Fruit fly (Drosophila melanogaster) whole organism, embryonic: ENCODE measurements around the gene CG17134.
A peak's percentile ranks its signal among the peaks of the same experiment; 100 is the strongest.

Experiments
- Atf6 ChIP-seq: fragments of 200-800 bp; sonication (Bioruptor generic); IDR thresholded peaks from 2 replicates; pipeline ENCODE4 v1.3.6; 2022; ENCODE audit warnings: missing biosample characterization, missing genetic modification characterization
- CG11398 ChIP-seq: fragments of 200-800 bp; sonication (Bioruptor generic); optimal IDR thresholded peaks from 2 replicates; lab custom pipeline; 2016; ENCODE audit warnings: missing biosample characterization, missing genetic modification characterization
- CG11504 ChIP-seq: fragments of 200-800 bp; sonication (Bioruptor generic); optimal IDR thresholded peaks from 3 replicates; lab custom pipeline; 2019; ENCODE audit warnings: missing biosample characterization, mild to moderate bottlenecking, missing genetic modification characterization, moderate library complexity
- CG12942 ChIP-seq: fragments of 200-800 bp; sonication (Bioruptor generic); optimal IDR thresholded peaks from 3 replicates; lab custom pipeline; 2016; ENCODE audit warnings: missing biosample characterization, missing genetic modification characterization
- CG15269 ChIP-seq: fragments of 200-800 bp; sonication (Bioruptor generic); optimal IDR thresholded peaks from 2 replicates; lab custom pipeline; 2018; ENCODE audit warnings: missing biosample characterization, mild to moderate bottlenecking, missing genetic modification characterization, moderate library complexity
- CG16779 ChIP-seq: fragments of 200-800 bp; sonication (Bioruptor generic); IDR thresholded peaks from 2 replicates; pipeline ENCODE4 v1.3.6; 2022; ENCODE audit warnings: missing biosample characterization, missing genetic modification characterization
- CG17186 ChIP-seq: fragments of 200-800 bp; sonication (Bioruptor generic); optimal IDR thresholded peaks from 3 replicates; lab custom pipeline; 2017; ENCODE audit warnings: missing biosample characterization, missing genetic modification reagents, missing genetic modification characterization
- CG17361 ChIP-seq: fragments of 200-800 bp; sonication (Bioruptor generic); IDR thresholded peaks from 3 replicates; pipeline ENCODE4 v1.3.6; 2022; ENCODE audit warnings: missing biosample characterization, missing genetic modification characterization
- CG1832 ChIP-seq: fragments of 200-800 bp; sonication (Bioruptor generic); optimal IDR thresholded peaks from 2 replicates; lab custom pipeline; 2017; ENCODE audit warnings: missing biosample characterization, mild to moderate bottlenecking, missing genetic modification characterization, inconsistent platforms
- CG18476 ChIP-seq: fragments of 200-800 bp; sonication (Bioruptor generic); optimal IDR thresholded peaks from 2 replicates; lab custom pipeline; 2016; ENCODE audit warnings: missing biosample characterization, mild to moderate bottlenecking, missing genetic modification characterization
- CG2712 ChIP-seq: fragments of 200-800 bp; optimal IDR thresholded peaks from 3 replicates; lab custom pipeline; 2019; ENCODE audit warnings: missing biosample characterization, mild to moderate bottlenecking, missing genetic modification characterization, moderate library complexity
- CG3281 ChIP-seq: fragments of 200-800 bp; sonication (Bioruptor generic); optimal IDR thresholded peaks from 3 replicates; lab custom pipeline; 2017; ENCODE audit warnings: missing biosample characterization, mild to moderate bottlenecking, missing genetic modification characterization
- CG4707 ChIP-seq: fragments of 200-800 bp; sonication (Bioruptor generic); optimal IDR thresholded peaks from 2 replicates; lab custom pipeline; 2018; ENCODE audit warnings: missing biosample characterization, mild to moderate bottlenecking, missing genetic modification characterization, moderate library complexity
- CG6683 ChIP-seq: fragments of 200-800 bp; sonication (Bioruptor generic); optimal IDR thresholded peaks from 2 replicates; lab custom pipeline; 2017; ENCODE audit warnings: missing biosample characterization, mild to moderate bottlenecking, missing genetic modification characterization, missing genetic modification reagents
- CG7271 ChIP-seq: fragments of 200-800 bp; sonication (Bioruptor generic); optimal IDR thresholded peaks from 2 replicates; lab custom pipeline; 2018; ENCODE audit warnings: missing biosample characterization, mild to moderate bottlenecking, missing genetic modification characterization, moderate library complexity
- CG7556 ChIP-seq: fragments of 200-800 bp; sonication (Bioruptor generic); optimal IDR thresholded peaks from 2 replicates; lab custom pipeline; 2017; ENCODE audit warnings: missing biosample characterization, mild to moderate bottlenecking, missing genetic modification characterization
- CG7928 ChIP-seq: fragments of 200-800 bp; sonication (Bioruptor generic); optimal IDR thresholded peaks from 2 replicates; lab custom pipeline; 2017; ENCODE audit warnings: missing biosample characterization, mild to moderate bottlenecking, missing genetic modification characterization
- CG9817 ChIP-seq: fragments of 200-800 bp; sonication (Bioruptor generic); optimal IDR thresholded peaks from 2 replicates; lab custom pipeline; 2018; ENCODE audit warnings: missing biosample characterization, mild to moderate bottlenecking, missing genetic modification characterization, moderate library complexity
- Dbx ChIP-seq: fragments of 200-800 bp; sonication (Bioruptor generic); IDR thresholded peaks from 3 replicates; pipeline ENCODE4 v1.3.6; 2022; ENCODE audit warnings: missing biosample characterization, missing genetic modification characterization
- Dfd ChIP-seq, 2 experiments: fragments of >200 bp; optimal IDR thresholded peaks; 2 replicates each; lab custom pipeline; 2017; ENCODE audit warnings: missing biosample characterization in 2 of 2, missing genetic modification characterization in 2 of 2
- Doc3 ChIP-seq: fragments of 200-800 bp; sonication (Bioruptor generic); IDR thresholded peaks from 3 replicates; pipeline ENCODE4 v1.3.6; 2022; ENCODE audit warnings: missing biosample characterization, missing genetic modification characterization; ENCODE audit not compliant: partially characterized antibody
- Hey ChIP-seq: fragments of 200-800 bp; sonication (Bioruptor generic); optimal IDR thresholded peaks from 3 replicates; lab custom pipeline; 2018; ENCODE audit warnings: missing biosample characterization, mild to moderate bottlenecking, missing genetic modification characterization
- HmgZ ChIP-seq: fragments of 200-800 bp; sonication (Bioruptor generic); optimal IDR thresholded peaks from 2 replicates; lab custom pipeline; 2018; ENCODE audit warnings: missing biosample characterization, mild to moderate bottlenecking, missing genetic modification characterization
- Lim3 ChIP-seq: fragments of 200-800 bp; sonication (Bioruptor generic); IDR thresholded peaks from 2 replicates; pipeline ENCODE4 v1.3.6; 2022; ENCODE audit warnings: missing biosample characterization, missing genetic modification characterization
- NC2α ChIP-seq: fragments of 200-800 bp; sonication (Bioruptor generic); optimal IDR thresholded peaks from 2 replicates; lab custom pipeline; 2016; ENCODE audit warnings: missing biosample characterization, missing genetic modification characterization
- NK7.1 ChIP-seq: fragments of 200-800 bp; sonication (Bioruptor generic); optimal IDR thresholded peaks from 3 replicates; lab custom pipeline; 2016; ENCODE audit warnings: missing biosample characterization, missing genetic modification characterization
- Rfx ChIP-seq: fragments of 200-800 bp; sonication (Bioruptor generic); IDR thresholded peaks from 2 replicates; pipeline ENCODE4 v1.3.6; 2022; ENCODE audit warnings: missing biosample characterization, missing genetic modification characterization
- Scr ChIP-seq: fragments of 200-800 bp; sonication (Bioruptor generic); IDR thresholded peaks from 2 replicates; pipeline ENCODE4 v1.3.6; 2022; ENCODE audit warnings: missing biosample characterization, missing genetic modification characterization; ENCODE audit not compliant: partially characterized antibody
- ab ChIP-seq: fragments of 200-800 bp; sonication (Bioruptor generic); optimal IDR thresholded peaks from 2 replicates; lab custom pipeline; 2016; ENCODE audit warnings: missing biosample characterization, missing genetic modification characterization
- al ChIP-seq: fragments of 200-800 bp; sonication (Bioruptor generic); IDR thresholded peaks from 2 replicates; pipeline ENCODE4 v1.3.6; 2022; ENCODE audit warnings: missing biosample characterization, missing genetic modification characterization
- ap ChIP-seq: fragments of 200-800 bp; sonication (Bioruptor generic); IDR thresholded peaks from 2 replicates; pipeline ENCODE4 v1.3.6; 2022; ENCODE audit warnings: missing biosample characterization, missing genetic modification characterization
- ato ChIP-seq: fragments of 200-800 bp; sonication (Bioruptor generic); IDR thresholded peaks from 2 replicates; pipeline ENCODE4 v1.3.6; 2022; ENCODE audit warnings: missing biosample characterization, missing genetic modification characterization; ENCODE audit not compliant: partially characterized antibody
- bsh ChIP-seq, 2 experiments: fragments of 200-800 bp; sonication (Bioruptor generic); optimal IDR thresholded peaks; 2 replicates each; lab custom pipeline; 2017 to 2018; ENCODE audit warnings: mild to moderate bottlenecking in 2 of 2, missing biosample characterization in 2 of 2, missing genetic modification characterization in 2 of 2, moderate library complexity in 1 of 2
- ci ChIP-seq: fragments of 200-800 bp; sonication (Bioruptor generic); IDR thresholded peaks from 3 replicates; pipeline ENCODE4 v1.3.6; 2022; ENCODE audit warnings: missing biosample characterization, missing genetic modification characterization
- crol ChIP-seq: fragments of 200-800 bp; sonication (Bioruptor generic); IDR thresholded peaks from 2 replicates; pipeline ENCODE4 v1.3.6; 2022; ENCODE audit warnings: missing biosample characterization, missing genetic modification characterization
- crp ChIP-seq, 2 experiments: fragments of 200-800 bp; sonication (Bioruptor generic); optimal IDR thresholded peaks; 2 replicates in 1 of 2; 3 replicates in 1 of 2; lab custom pipeline; 2017; ENCODE audit warnings: missing biosample characterization in 2 of 2, missing genetic modification characterization in 2 of 2, mild to moderate bottlenecking in 1 of 2, moderate library complexity in 1 of 2
- dati ChIP-seq: fragments of 200-800 bp; sonication (Bioruptor generic); IDR thresholded peaks from 2 replicates; pipeline ENCODE4 v1.3.6; 2022; ENCODE audit warnings: missing biosample characterization, missing genetic modification characterization
- fd102C ChIP-seq: fragments of 200-800 bp; sonication (Bioruptor generic); optimal IDR thresholded peaks from 2 replicates; lab custom pipeline; 2018; ENCODE audit warnings: missing biosample characterization, mild to moderate bottlenecking, missing genetic modification characterization, moderate library complexity
- gce ChIP-seq: fragments of 200-800 bp; sonication (Bioruptor generic); IDR thresholded peaks from 3 replicates; pipeline ENCODE4 v1.3.6; 2022; ENCODE audit warnings: missing biosample characterization, missing genetic modification characterization
- gem ChIP-seq: fragments of 200-800 bp; sonication (Bioruptor generic); optimal IDR thresholded peaks from 2 replicates; lab custom pipeline; 2019; ENCODE audit warnings: missing biosample characterization, mild to moderate bottlenecking, missing genetic modification characterization, moderate library complexity
- grn ChIP-seq: fragments of 200-800 bp; sonication (Bioruptor generic); optimal IDR thresholded peaks from 3 replicates; lab custom pipeline; 2017; ENCODE audit warnings: missing biosample characterization, missing genetic modification characterization
- insv ChIP-seq, 2 experiments: fragments of 200-800 bp; sonication (Bioruptor generic); optimal IDR thresholded peaks; 3 replicates each; lab custom pipeline; 2016 to 2018; ENCODE audit warnings: missing biosample characterization in 2 of 2, missing genetic modification characterization in 2 of 2
- nau ChIP-seq: fragments of 200-800 bp; sonication (Bioruptor generic); optimal IDR thresholded peaks from 3 replicates; lab custom pipeline; 2017; ENCODE audit warnings: missing biosample characterization, mild to moderate bottlenecking, missing genetic modification characterization, missing genetic modification reagents
- peb ChIP-seq: fragments of 200-800 bp; sonication (Bioruptor generic); IDR thresholded peaks from 2 replicates; pipeline ENCODE4 v1.3.6; 2022; ENCODE audit warnings: missing biosample characterization, missing genetic modification characterization
- scrt ChIP-seq: fragments of 200-800 bp; sonication (Bioruptor generic); optimal IDR thresholded peaks from 2 replicates; lab custom pipeline; 2018; ENCODE audit warnings: missing biosample characterization, mild to moderate bottlenecking, missing genetic modification characterization, moderate library complexity
- sisA ChIP-seq: fragments of 200-800 bp; sonication (Bioruptor generic); IDR thresholded peaks from 2 replicates; pipeline ENCODE4 v1.3.6; 2022; ENCODE audit warnings: missing biosample characterization, missing genetic modification characterization
- slbo ChIP-seq: fragments of 200-800 bp; sonication (Bioruptor generic); IDR thresholded peaks from 2 replicates; pipeline ENCODE4 v1.3.6; 2022; ENCODE audit warnings: missing biosample characterization, missing genetic modification characterization
- slp2 ChIP-seq: fragments of 200-800 bp; sonication (Bioruptor generic); optimal IDR thresholded peaks from 2 replicates; lab custom pipeline; 2016; ENCODE audit warnings: missing biosample characterization, missing genetic modification characterization
- sqz ChIP-seq: fragments of 200-800 bp; sonication (Bioruptor generic); optimal IDR thresholded peaks from 3 replicates; lab custom pipeline; 2018; ENCODE audit warnings: missing biosample characterization, mild to moderate bottlenecking, missing genetic modification characterization
- tna ChIP-seq: fragments of 200-800 bp; sonication (Bioruptor generic); IDR thresholded peaks from 2 replicates; pipeline ENCODE4 v1.3.6; 2022; ENCODE audit warnings: missing biosample characterization, missing genetic modification characterization; ENCODE audit not compliant: partially characterized antibody
- twi ChIP-seq: fragments of 200-800 bp; optimal IDR thresholded peaks from 2 replicates; lab custom pipeline; 2019; ENCODE audit warnings: missing biosample characterization, mild to moderate bottlenecking, missing genetic modification characterization, moderate library complexity

The CG17134 gene

dm6 chr2L:10820405-10820804 is at the start of gene CG17134:
Gene CG17134 (plus strand): TSS chr2L:10820705.
- TF ChIP-seq crp (GFP tag; optimal IDR thresholded peaks at IDR 0.05; lab: Kevin White, UChicago) (no peak), Atf6 (no peak), bsh (GFP tag; optimal IDR thresholded peaks at IDR 0.05; lab: Kevin White, UChicago) (no peak), nau (GFP tag; lab: Kevin White, UChicago) (no peak), CG4707 (GFP tag; lab: Kevin White, UChicago) (no peak), Doc3 (no peak), CG7928 (GFP tag; lab: Kevin White, UChicago) (no peak), CG3281 (no peak), CG12942 (GFP tag; lab: Kevin White, UChicago) (no peak), slp2 (GFP tag; lab: Kevin White, UChicago) (no peak), twi (tag; lab: Kevin White, UChicago) (no peak), CG9817 (tag; lab: Kevin White, UChicago) (no peak), CG1832 (GFP tag; lab: Kevin White, UChicago) (no peak), fd102C (GFP tag; lab: Kevin White, UChicago) (no peak), dati (GFP tag; lab: Robert Waterston, UW) (no peak), CG18476 (GFP tag; lab: Kevin White, UChicago) (no peak), ap (no peak)

dm6 chr2L:10774041-10774440 is 46.5 kb upstream of the CG17134 start:
- no peak for TF ChIP-seq CG12942 (GFP tag; lab: Kevin White, UChicago)
- TF ChIP-seq ab (GFP tag; lab: Kevin White, UChicago), result no peak
- no peak for TF ChIP-seq grn (GFP tag; lab: Kevin White, UChicago)
- no peak for TF ChIP-seq Dbx (GFP tag; lab: Robert Waterston, UW)
- no peak for TF ChIP-seq CG17186
- no peak for TF ChIP-seq CG2712 (tag; lab: Kevin White, UChicago)
- TF ChIP-seq crol (GFP tag; lab: Robert Waterston, UW), result peak; percentile 66
- no peak for TF ChIP-seq NC2α (GFP tag; lab: Kevin White, UChicago)
- TF ChIP-seq ato (GFP tag; lab: Robert Waterston, UW), result no peak
- TF ChIP-seq CG6683, result no peak
- no peak for TF ChIP-seq CG7271 (tag; lab: Kevin White, UChicago)
- no peak for TF ChIP-seq HmgZ (tag; lab: Kevin White, UChicago)
- TF ChIP-seq CG15269, result no peak
- no peak for TF ChIP-seq Lim3 (GFP tag; lab: Robert Waterston, UW)
- TF ChIP-seq Scr (GFP tag; lab: Robert Waterston, UW), result no peak
- peak; percentile 98 for TF ChIP-seq CG11504 (tag; lab: Kevin White, UChicago)
- peak; percentile 44; the same call in 1 of the 2 replicates for TF ChIP-seq Rfx
- TF ChIP-seq sisA (GFP tag; lab: Robert Waterston, UW), result no peak
- no peak for TF ChIP-seq insv (GFP tag; optimal IDR thresholded peaks at IDR 0.05; lab: Kevin White, UChicago)
- TF ChIP-seq Hey (tag; lab: Kevin White, UChicago), result no peak
- 0 out of 2 replicates have a peak, but pooled peaks have one; percentile 12 for TF ChIP-seq CG16779 (GFP tag; lab: Robert Waterston, UW)
- TF ChIP-seq ci, result 0 out of 3 replicates have a peak, but pooled peaks have one; percentile 17
- no peak for TF ChIP-seq gem (tag; lab: Kevin White, UChicago)
- no peak for TF ChIP-seq sqz (GFP tag; lab: Kevin White, UChicago)
- no peak for TF ChIP-seq CG17361 (GFP tag; lab: Robert Waterston, UW)
- TF ChIP-seq slbo (GFP tag; lab: Robert Waterston, UW), result no peak
- no peak for TF ChIP-seq gce (GFP tag; lab: Robert Waterston, UW)
- TF ChIP-seq peb (GFP tag; lab: Robert Waterston, UW), result no peak
- no peak for TF ChIP-seq Dfd (GFP tag; optimal IDR thresholded peaks at IDR 0.05; lab: Kevin White, UChicago)
- peak; percentile 80 for TF ChIP-seq scrt (GFP tag; lab: Kevin White, UChicago)
- no peak for TF ChIP-seq NK7.1 (GFP tag; lab: Kevin White, UChicago)
- TF ChIP-seq al (GFP tag; lab: Robert Waterston, UW), result no peak
- TF ChIP-seq tna (GFP tag; lab: Robert Waterston, UW), result no peak; the same call in 1 of the 2 replicates
- no peak for TF ChIP-seq CG7556 (GFP tag; lab: Kevin White, UChicago)
- TF ChIP-seq CG11398 (GFP tag; lab: Kevin White, UChicago), result no peak
